Worm (Caenorhabditis elegans) whole organism, young adult: ENCODE data around the gene glo-1.

Source experiments
- Y67H2A.10 ChIP-seq: fragments of 200-800 bp; sonication (Bioruptor generic); conservative IDR thresholded peaks from 2 replicates; pipeline ENCODE4 v1.3.6; 2022; ENCODE audit warnings: missing genetic modification reagents, missing genetic modification characterization, missing compliant biosample characterization
- attf-5 ChIP-seq: fragments of 200-800 bp; sonication (Bioruptor generic); optimal IDR thresholded peaks from 2 replicates; lab custom pipeline; 2018; ENCODE audit warnings: mild to moderate bottlenecking, missing genetic modification characterization, missing compliant biosample characterization
- bed-1 ChIP-seq: fragments of 200-800 bp; sonication (Bioruptor generic); IDR thresholded peaks from 2 replicates; pipeline ENCODE4 v1.3.6; 2022; ENCODE audit warnings: missing genetic modification reagents, missing genetic modification characterization, missing compliant biosample characterization
- ekl-4 ChIP-seq: fragments of 200-800 bp; sonication (Bioruptor generic); IDR thresholded peaks from 2 replicates; pipeline ENCODE4 v1.3.6; 2022; ENCODE audit warnings: missing genetic modification reagents, missing genetic modification characterization, missing compliant biosample characterization
- nfya-1 ChIP-seq: sonication (generic microtip); optimal IDR thresholded peaks from 2 replicates; lab custom pipeline; 2017; ENCODE audit warnings: antibody characterized with exemption, missing compliant biosample characterization, missing genetic modification characterization, borderline replicate concordance; ENCODE audit not compliant: insufficient read depth

DNA sequence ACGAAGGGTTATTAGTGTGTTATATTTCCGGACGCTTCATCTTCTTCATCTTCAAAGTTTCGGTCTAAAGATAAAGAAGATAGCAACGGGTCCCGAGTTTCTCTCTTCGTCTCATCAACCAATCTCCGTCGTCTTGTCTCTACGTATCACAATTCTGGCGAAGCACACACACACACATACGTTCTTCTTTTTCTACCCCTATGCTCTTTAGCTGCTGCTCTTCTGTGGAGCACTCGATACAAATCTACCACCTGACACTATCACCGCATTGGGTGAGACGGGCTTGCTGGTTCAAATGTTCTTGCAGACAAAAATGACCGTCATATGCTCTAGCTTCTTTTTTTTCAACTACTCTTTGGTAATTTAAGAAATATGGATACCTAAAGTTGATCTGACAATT, 49.6 kb downstream of the glo-1 start:
- TF ChIP-seq bed-1 (GFP tag; lab: Robert Waterston, UW): no peak
- TF ChIP-seq Y67H2A.10 (GFP tag; lab: Robert Waterston, UW): no peak
- TF ChIP-seq attf-5 (GFP tag; lab: Kevin White, UChicago): no peak
- TF ChIP-seq nfya-1 (tag; lab: Kevin White, UChicago): no peak
- no peak for TF ChIP-seq ekl-4 (GFP tag; lab: Robert Waterston, UW)
